Fruit fly (Drosophila melanogaster) whole organism, pupa: ENCODE measurements around the gene CG6878.

Experiments used
- CG12605 ChIP-seq: fragments of 200-800 bp; sonication (Bioruptor generic); IDR thresholded peaks from 2 replicates; pipeline ENCODE4 v1.3.6; 2022; ENCODE audit warnings: missing biosample characterization, missing genetic modification characterization
- CG13204 ChIP-seq: fragments of 200-800 bp; sonication (Bioruptor generic); optimal IDR thresholded peaks from 2 replicates; lab custom pipeline; 2018; ENCODE audit warnings: missing biosample characterization, mild to moderate bottlenecking, missing genetic modification characterization, moderate library complexity
- EcR ChIP-seq: fragments of 200-800 bp; sonication (Bioruptor generic); optimal IDR thresholded peaks from 3 replicates; lab custom pipeline; 2019; ENCODE audit warnings: missing biosample characterization, missing genetic modification characterization, mild to moderate bottlenecking, moderate library complexity, missing genetic modification reagents
- fd96Ca ChIP-seq: fragments of 200-800 bp; sonication (Bioruptor generic); IDR thresholded peaks from 3 replicates; pipeline ENCODE4 v1.3.6; 2022; ENCODE audit warnings: missing biosample characterization, missing genetic modification characterization

- TF ChIP-seq EcR (GFP tag; lab: Kevin White, UChicago): no peak
- no peak for TF ChIP-seq CG12605 (GFP tag; lab: Robert Waterston, UW)
- no peak for TF ChIP-seq CG13204
- TF ChIP-seq fd96Ca (GFP tag; lab: Robert Waterston, UW): no peak
These were observed 7.4 kb downstream of the CG6878 start for dm6 chr3L:15169010-15169409.
